Worm (Caenorhabditis elegans) whole organism, early embryonic: ENCODE measurements around the gene dpff-1.

Source experiments
- aly-1 ChIP-seq: sonication (generic microtip); optimal IDR thresholded peaks from 2 replicates; lab custom pipeline; 2016; ENCODE audit warnings: missing genetic modification characterization, missing compliant biosample characterization
- ama-1 ChIP-seq: fragments of 150-350 bp; optimal IDR thresholded peaks from 2 replicates; lab custom pipeline; 2014
- ceh-36 ChIP-seq: sonication (generic microtip); optimal IDR thresholded peaks from 2 replicates; lab custom pipeline; 2016; ENCODE audit warnings: missing genetic modification characterization, inconsistent platforms, missing compliant biosample characterization
- hmbx-1 ChIP-seq: sonication (generic microtip); optimal IDR thresholded peaks from 2 replicates; lab custom pipeline; 2016; ENCODE audit warnings: mild to moderate bottlenecking, missing genetic modification characterization, missing compliant biosample characterization
- hmg-4 ChIP-seq: fragments of 200-800 bp; sonication (Bioruptor generic); optimal IDR thresholded peaks from 2 replicates; lab custom pipeline; 2018; ENCODE audit warnings: mild to moderate bottlenecking, missing genetic modification characterization, missing compliant biosample characterization
- sea-1 ChIP-seq: fragments of 200-800 bp; sonication (Bioruptor generic); conservative IDR thresholded peaks from 2 replicates; pipeline ENCODE4 v1.3.6; 2022; ENCODE audit warnings: missing genetic modification characterization, missing compliant biosample characterization
- tbx-11 ChIP-seq: fragments of 200-800 bp; sonication (Bioruptor generic); IDR thresholded peaks from 2 replicates; pipeline ENCODE4 v1.3.6; 2022; ENCODE audit warnings: missing genetic modification characterization, missing compliant biosample characterization
- tbx-37 ChIP-seq: fragments of 200-800 bp; sonication (Bioruptor generic); conservative IDR thresholded peaks from 2 replicates; pipeline ENCODE4 v1.3.6; 2022; ENCODE audit warnings: missing genetic modification reagents, missing genetic modification characterization, missing compliant biosample characterization
- tra-4 ChIP-seq: sonication (generic microtip); optimal IDR thresholded peaks from 2 replicates; lab custom pipeline; 2017; ENCODE audit warnings: missing genetic modification characterization, missing compliant biosample characterization

- TF ChIP-seq ceh-36 (tag; lab: Kevin White, UChicago) = no peak
- peak; percentile 14 for TF ChIP-seq ama-1 (lab: Kevin White, UChicago)
- no peak for TF ChIP-seq tbx-37 (GFP tag; lab: Robert Waterston, UW)
- TF ChIP-seq tbx-11 (GFP tag; lab: Robert Waterston, UW) = no peak
- no peak for TF ChIP-seq aly-1 (tag; lab: Kevin White, UChicago)
- TF ChIP-seq hmg-4 = no peak
- TF ChIP-seq hmbx-1 (tag; lab: Kevin White, UChicago) = no peak
- TF ChIP-seq tra-4 (tag; lab: Kevin White, UChicago) = no peak
- TF ChIP-seq sea-1 (GFP tag; lab: Robert Waterston, UW) = no peak
Observed at ce11 chrIII:5882284-5882683, 23.9 kb downstream of the dpff-1 start.
